Worm (Caenorhabditis elegans) whole organism, L4 larva: ENCODE measurements around the gene ZK354.3.
"Not testable (repeated sequence)": the region's sequence is repeated elsewhere in the genome, so short reads cannot be mapped to it uniquely, and the experiment has no call there.

Experiments
- F37D6.2 ChIP-seq: sonication (generic microtip); optimal IDR thresholded peaks from 2 replicates; lab custom pipeline; 2016; ENCODE audit warnings: mild to moderate bottlenecking, missing genetic modification characterization, missing compliant biosample characterization
- T20F7.1 ChIP-seq: fragments of 200-800 bp; sonication (Bioruptor generic); optimal IDR thresholded peaks from 2 replicates; lab custom pipeline; 2018; ENCODE audit warnings: mild to moderate bottlenecking, missing genetic modification characterization, missing compliant biosample characterization
- Y48G9A.11 ChIP-seq: fragments of 200-800 bp; sonication (Bioruptor generic); IDR thresholded peaks from 2 replicates; pipeline ENCODE4 v1.3.6; 2022; ENCODE audit warnings: missing genetic modification reagents, missing genetic modification characterization, missing compliant biosample characterization
- Y5F2A.4 ChIP-seq: fragments of 200-800 bp; sonication (Bioruptor generic); optimal IDR thresholded peaks from 2 replicates; lab custom pipeline; 2018; ENCODE audit warnings: mild to moderate bottlenecking, missing genetic modification characterization, missing compliant biosample characterization
- ZK337.2 ChIP-seq: fragments of 200-800 bp; sonication (Bioruptor generic); IDR thresholded peaks from 2 replicates; pipeline ENCODE4 v1.3.6; 2022; ENCODE audit warnings: missing genetic modification reagents, missing genetic modification characterization, missing compliant biosample characterization
- aha-1 ChIP-seq: fragments of 150-350 bp; peaks from one replicate; lab custom pipeline; 2014; ENCODE audit warnings: missing biosample characterization, missing genetic modification characterization
- dmd-8 ChIP-seq: fragments of 200-800 bp; sonication (Bioruptor generic); IDR thresholded peaks from 2 replicates; pipeline ENCODE4 v1.3.6; 2022; ENCODE audit warnings: missing genetic modification characterization, missing compliant biosample characterization
- dve-1 ChIP-seq: sonication (generic microtip); optimal IDR thresholded peaks from 2 replicates; lab custom pipeline; 2017; ENCODE audit warnings: antibody characterized with exemption, mild to moderate bottlenecking, missing genetic modification characterization, missing compliant biosample characterization; ENCODE audit not compliant: insufficient read depth
- gei-8 ChIP-seq: fragments of 200-800 bp; sonication (Bioruptor generic); optimal IDR thresholded peaks from 2 replicates; lab custom pipeline; 2018; ENCODE audit warnings: mild to moderate bottlenecking, missing genetic modification characterization, missing compliant biosample characterization
- hlh-11 ChIP-seq: fragments of 200-800 bp; sonication (Bioruptor generic); optimal IDR thresholded peaks from 2 replicates; lab custom pipeline; 2018; ENCODE audit warnings: mild to moderate bottlenecking, missing genetic modification characterization, missing compliant biosample characterization
- hmg-1.1 ChIP-seq: fragments of 200-800 bp; sonication (Bioruptor generic); IDR thresholded peaks from 2 replicates; pipeline ENCODE4 v1.3.6; 2022; ENCODE audit warnings: missing genetic modification reagents, missing genetic modification characterization, missing compliant biosample characterization
- jun-1 ChIP-seq: fragments of 150-350 bp; optimal IDR thresholded peaks from 2 replicates; lab custom pipeline; 2014; ENCODE audit warnings: missing biosample characterization, missing genetic modification reagents, missing genetic modification characterization
- lin-13 ChIP-seq: fragments of 150-350 bp; optimal IDR thresholded peaks from 2 replicates; lab custom pipeline; 2014; ENCODE audit warnings: missing biosample characterization, missing genetic modification reagents, missing genetic modification characterization
- lin-15B ChIP-seq: fragments of 150-350 bp; sonication (generic microtip); optimal IDR thresholded peaks from 3 replicates; lab custom pipeline; 2014; ENCODE audit warnings: missing biosample characterization, missing genetic modification characterization
- lin-29 ChIP-seq: fragments of 200-800 bp; sonication (Bioruptor generic); IDR thresholded peaks from 2 replicates; pipeline ENCODE4 v1.3.6; 2022; ENCODE audit warnings: missing genetic modification reagents, missing genetic modification characterization, missing compliant biosample characterization
- lin-38 ChIP-seq: fragments of 200-800 bp; sonication (Bioruptor generic); IDR thresholded peaks from 2 replicates; pipeline ENCODE4 v1.3.6; 2022; ENCODE audit warnings: missing genetic modification reagents, missing genetic modification characterization, missing compliant biosample characterization
- madf-9 ChIP-seq: fragments of 200-800 bp; sonication (Bioruptor generic); conservative IDR thresholded peaks from 2 replicates; pipeline ENCODE4 v1.3.6; 2022; ENCODE audit warnings: missing genetic modification reagents, missing genetic modification characterization, missing compliant biosample characterization
- mes-2 ChIP-seq: sonication (generic microtip); optimal IDR thresholded peaks from 2 replicates; lab custom pipeline; 2016; ENCODE audit warnings: missing genotype, mild to moderate bottlenecking, missing genetic modification characterization, missing compliant biosample characterization; ENCODE audit not compliant: poor library complexity, severe bottlenecking
- nhr-102 ChIP-seq: sonication (generic microtip); optimal IDR thresholded peaks from 2 replicates; lab custom pipeline; 2016; ENCODE audit warnings: mild to moderate bottlenecking, missing genetic modification characterization, moderate library complexity, missing compliant biosample characterization
- nhr-111 ChIP-seq: fragments of 200-800 bp; sonication (Bioruptor generic); optimal IDR thresholded peaks from 2 replicates; lab custom pipeline; 2018; ENCODE audit warnings: mild to moderate bottlenecking, missing genetic modification characterization, missing compliant biosample characterization
- nhr-25 ChIP-seq: sonication (generic microtip); optimal IDR thresholded peaks from 2 replicates; lab custom pipeline; 2017; ENCODE audit warnings: missing genetic modification characterization, mild to moderate bottlenecking, missing compliant biosample characterization, antibody characterized with exemption, moderate library complexity, borderline replicate concordance; ENCODE audit not compliant: insufficient read depth
- nhr-41 ChIP-seq: fragments of 200-800 bp; sonication (Bioruptor generic); IDR thresholded peaks from 2 replicates; pipeline ENCODE4 v1.3.6; 2022; ENCODE audit warnings: missing genetic modification reagents, missing genetic modification characterization, missing compliant biosample characterization
- nhr-48 ChIP-seq: sonication (generic microtip); optimal IDR thresholded peaks from 2 replicates; lab custom pipeline; 2016; ENCODE audit warnings: mild to moderate bottlenecking, missing genetic modification characterization, missing compliant biosample characterization
- nhr-76 ChIP-seq: fragments of 150-350 bp; optimal IDR thresholded peaks from 2 replicates; lab custom pipeline; 2014; ENCODE audit warnings: missing biosample characterization, missing genetic modification characterization
- set-16 ChIP-seq: fragments of 200-800 bp; sonication (Bioruptor generic); IDR thresholded peaks from 2 replicates; pipeline ENCODE4 v1.3.6; 2022; ENCODE audit warnings: missing genetic modification reagents, missing genetic modification characterization, missing compliant biosample characterization
- spr-1 ChIP-seq: sonication (generic microtip); optimal IDR thresholded peaks from 2 replicates; lab custom pipeline; 2016; ENCODE audit warnings: mild to moderate bottlenecking, missing genetic modification characterization, missing compliant biosample characterization
- tag-97 ChIP-seq: fragments of 200-800 bp; sonication (Bioruptor generic); IDR thresholded peaks from 2 replicates; pipeline ENCODE4 v1.3.6; 2022; ENCODE audit warnings: missing genetic modification characterization, missing compliant biosample characterization
- unc-62 ChIP-seq, 3 experiments: fragments of 150-350 bp in 1 of 3; sonication (generic microtip); optimal IDR thresholded peaks in 2 of 3; peaks in 1 of 3; 1 replicate in 1 of 3; 2 replicates in 2 of 3; lab custom pipeline; 2014 to 2017; ENCODE audit warnings: missing biosample characterization in 3 of 3, missing genetic modification characterization in 3 of 3, missing genetic modification reagents in 3 of 3, missing genotype in 1 of 3
- vab-7 ChIP-seq: fragments of 200-800 bp; sonication (Bioruptor generic); IDR thresholded peaks from 2 replicates; pipeline ENCODE4 v1.3.6; 2022; ENCODE audit warnings: missing genetic modification reagents, missing genetic modification characterization, missing compliant biosample characterization
- zag-1 ChIP-seq: fragments of 150-350 bp; optimal IDR thresholded peaks from 2 replicates; lab custom pipeline; 2014; ENCODE audit warnings: missing biosample characterization, missing genetic modification characterization
- zip-2 ChIP-seq: fragments of 150-350 bp; optimal IDR thresholded peaks from 2 replicates; lab custom pipeline; 2014; ENCODE audit warnings: missing biosample characterization, missing genetic modification characterization

Gene ZK354.3

DNA sequence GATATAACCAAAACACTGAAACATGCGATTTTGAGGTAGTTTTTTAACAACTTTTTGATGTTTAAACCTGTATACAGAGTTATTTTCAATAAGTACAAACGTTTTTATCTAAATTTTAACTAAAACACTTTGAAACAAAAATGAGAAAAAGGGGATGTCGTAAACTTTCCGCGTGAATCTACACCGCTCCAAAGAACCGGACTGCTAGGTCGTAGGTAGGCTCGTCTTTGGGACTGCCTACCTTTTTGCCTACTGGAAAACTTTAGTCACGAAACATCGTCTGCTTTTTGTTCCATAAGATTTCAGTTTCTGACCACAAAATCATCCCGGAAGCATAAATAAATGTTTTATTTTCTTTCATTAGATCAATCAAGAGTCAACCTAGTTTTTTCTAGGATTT, 18.6 kb upstream of the ZK354.3 start:
- peak in 1 of 2 experiments; percentile 90 for TF ChIP-seq unc-62 (GFP tag; optimal IDR thresholded peaks at IDR 0.05 in 1 of 2; lab: Kevin White, UChicago)
- TF ChIP-seq unc-62 (tag; optimal IDR thresholded peaks at IDR 0.05; lab: Kevin White, UChicago): no peak
- no peak for TF ChIP-seq hlh-11 (tag; lab: Kevin White, UChicago)
- TF ChIP-seq zag-1 (tag; lab: Kevin White, UChicago): no peak
- no peak for TF ChIP-seq T20F7.1 (GFP tag; lab: Kevin White, UChicago)
- TF ChIP-seq aha-1: peak; percentile 56
- no peak for TF ChIP-seq nhr-111 (GFP tag; lab: Kevin White, UChicago)
- no peak for TF ChIP-seq nhr-102 (tag; lab: Kevin White, UChicago)
- no peak for TF ChIP-seq tag-97

DNA sequence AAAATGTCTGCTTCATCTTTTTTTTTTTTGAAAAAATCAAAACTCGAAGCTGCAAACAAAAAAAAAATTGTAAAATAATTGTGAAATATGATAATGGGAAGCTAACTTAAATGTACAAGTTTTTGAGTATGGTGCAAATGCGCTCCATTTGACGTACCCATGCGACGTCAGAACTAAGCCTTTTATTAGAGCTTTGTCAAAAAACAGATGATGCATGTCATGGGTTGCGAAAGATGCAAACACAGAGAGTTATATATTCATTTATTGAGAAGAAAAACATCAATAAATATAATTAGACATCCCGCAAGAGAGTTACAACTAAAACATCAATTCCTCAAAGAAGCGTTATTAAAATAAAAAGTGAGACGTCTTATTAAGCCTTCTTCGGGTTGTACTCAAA, 15.4 kb upstream of the ZK354.3 start:
- TF ChIP-seq spr-1 (tag; lab: Kevin White, UChicago): no peak
- no peak for TF ChIP-seq F37D6.2 (tag; lab: Kevin White, UChicago)
- no peak for TF ChIP-seq dmd-8 (GFP tag; lab: Robert Waterston, UW)
- no peak for TF ChIP-seq gei-8
- no peak for TF ChIP-seq nhr-48 (tag; lab: Kevin White, UChicago)
- no peak for TF ChIP-seq lin-15B (tag; lab: Kevin White, UChicago)
- TF ChIP-seq madf-9 (GFP tag; lab: Robert Waterston, UW): no peak
- TF ChIP-seq aha-1: no peak
- TF ChIP-seq lin-29: no peak
- TF ChIP-seq set-16: no peak
- no peak for TF ChIP-seq nhr-41 (GFP tag; lab: Robert Waterston, UW)
- TF ChIP-seq mes-2 (tag; lab: Kevin White, UChicago): no peak
- TF ChIP-seq nhr-25: no peak
- no peak for TF ChIP-seq dve-1 (tag; lab: Kevin White, UChicago)
- no peak for TF ChIP-seq hlh-11 (tag; lab: Kevin White, UChicago)

DNA sequence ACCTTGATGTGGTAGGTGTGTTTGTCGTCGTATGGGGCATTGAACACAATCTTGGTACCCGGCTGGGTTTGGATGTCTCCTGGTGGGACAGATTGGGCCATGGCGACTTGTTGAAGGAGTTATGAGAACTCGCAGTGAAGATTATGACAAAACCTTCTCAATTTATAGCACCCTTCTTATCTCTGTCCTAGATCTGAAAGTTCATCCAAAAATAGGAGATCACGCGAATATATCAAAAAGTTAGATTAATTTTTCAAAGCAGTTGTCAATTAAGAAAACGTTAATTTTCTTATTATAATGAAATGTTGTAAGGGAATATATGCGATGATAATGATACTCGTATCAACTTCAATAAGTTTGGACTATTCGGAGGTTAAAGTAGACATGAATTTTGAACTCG, 14.6 kb upstream of the ZK354.3 start, which contains the start of gene msp-51:
TSS of gene msp-51 (minus strand) at position 101 of the 400 bp plus-strand sequence.
- not testable (repeated sequence) for TF ChIP-seq lin-38 (GFP tag; lab: Robert Waterston, UW); lin-13 (GFP tag; lab: Kevin White, UChicago); nhr-76

DNA sequence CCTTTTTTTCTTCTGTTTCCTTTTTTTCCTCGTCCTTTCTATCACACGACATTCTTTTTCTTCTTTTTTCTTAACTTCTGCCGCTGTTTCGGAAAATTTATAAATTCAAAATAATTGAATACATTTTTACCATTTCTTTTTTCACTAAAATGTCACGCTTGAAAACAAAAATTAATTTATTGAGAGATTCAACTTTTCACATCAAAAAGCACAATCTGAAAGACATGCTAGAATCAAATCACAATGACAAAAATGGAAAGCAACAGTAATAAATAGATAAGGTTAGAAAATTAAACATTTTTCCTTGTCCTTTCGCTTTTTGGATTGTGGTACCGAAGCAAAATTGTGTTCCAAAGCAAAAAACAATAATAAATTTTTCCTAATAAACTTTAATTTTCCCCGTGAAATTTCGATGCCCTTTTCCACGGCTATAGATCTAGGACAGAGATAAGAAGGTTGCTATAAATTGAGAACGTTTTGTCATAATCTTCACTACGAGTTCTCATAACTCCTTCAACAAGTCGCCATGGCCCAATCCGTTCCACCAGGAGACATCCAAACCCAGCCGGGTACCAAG, 12.3 kb upstream of the ZK354.3 start, which contains the start of the genes ZK354.6 and msp-113:
TSS of gene ZK354.6 (minus strand) at position 101 of the 577 bp plus-strand sequence.
TSS of gene msp-113 (plus strand) at position 527 of the 577 bp plus-strand sequence.
- no peak for TF ChIP-seq Y5F2A.4
- no peak for TF ChIP-seq vab-7 (GFP tag; lab: Robert Waterston, UW)
- no peak for TF ChIP-seq lin-15B (tag; lab: Kevin White, UChicago)
- TF ChIP-seq hmg-1.1: no peak
- TF ChIP-seq ZK337.2 (GFP tag; lab: Robert Waterston, UW): no peak
- peak in 1 of 2 experiments; percentile 27 for TF ChIP-seq unc-62 (GFP tag; optimal IDR thresholded peaks at IDR 0.05 in 1 of 2; lab: Kevin White, UChicago)
- no peak for TF ChIP-seq unc-62 (tag; optimal IDR thresholded peaks at IDR 0.05; lab: Kevin White, UChicago)
- TF ChIP-seq Y48G9A.11 (GFP tag; lab: Robert Waterston, UW): no peak
- TF ChIP-seq, all 104 proteins: peak for 1

DNA sequence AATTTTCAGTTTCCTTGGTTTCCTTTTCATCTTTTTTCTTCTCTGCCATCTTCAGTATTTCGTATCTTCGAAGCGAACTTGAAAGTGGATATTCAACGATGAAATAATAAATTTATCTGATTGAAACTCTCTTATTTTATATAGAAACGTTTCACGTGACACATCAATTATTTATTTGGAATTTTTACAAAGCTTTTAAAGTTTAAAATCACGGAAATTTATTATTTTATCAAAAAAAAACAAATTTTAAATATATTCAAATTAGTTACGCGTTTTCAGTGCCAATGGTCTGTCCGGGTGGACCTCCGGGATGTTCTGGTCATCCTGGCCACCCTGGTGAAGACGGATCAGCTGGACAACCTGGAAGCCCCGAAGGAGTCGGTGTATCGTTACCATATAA, 6.8 kb upstream of the ZK354.3 start, which contains the start of gene ZK354.7:
TSS of gene ZK354.7 (minus strand) at position 101 of the 400 bp plus-strand sequence.
- TF ChIP-seq aha-1 (peak; percentile 13), zip-2 (tag; lab: Kevin White, UChicago) (no peak), jun-1 (tag; lab: Kevin White, UChicago) (no peak), unc-62 (GFP tag; optimal IDR thresholded peaks at IDR 0.05 in 1 of 2; lab: Kevin White, UChicago) (no peak), unc-62 (tag; optimal IDR thresholded peaks at IDR 0.05; lab: Kevin White, UChicago) (no peak)
